Fruit fly (Drosophila melanogaster): ENCODE results near the gene CG31200.
A peak's percentile ranks its signal among the peaks of the same experiment; 100 is the strongest.

The CG31200 gene

DNA sequence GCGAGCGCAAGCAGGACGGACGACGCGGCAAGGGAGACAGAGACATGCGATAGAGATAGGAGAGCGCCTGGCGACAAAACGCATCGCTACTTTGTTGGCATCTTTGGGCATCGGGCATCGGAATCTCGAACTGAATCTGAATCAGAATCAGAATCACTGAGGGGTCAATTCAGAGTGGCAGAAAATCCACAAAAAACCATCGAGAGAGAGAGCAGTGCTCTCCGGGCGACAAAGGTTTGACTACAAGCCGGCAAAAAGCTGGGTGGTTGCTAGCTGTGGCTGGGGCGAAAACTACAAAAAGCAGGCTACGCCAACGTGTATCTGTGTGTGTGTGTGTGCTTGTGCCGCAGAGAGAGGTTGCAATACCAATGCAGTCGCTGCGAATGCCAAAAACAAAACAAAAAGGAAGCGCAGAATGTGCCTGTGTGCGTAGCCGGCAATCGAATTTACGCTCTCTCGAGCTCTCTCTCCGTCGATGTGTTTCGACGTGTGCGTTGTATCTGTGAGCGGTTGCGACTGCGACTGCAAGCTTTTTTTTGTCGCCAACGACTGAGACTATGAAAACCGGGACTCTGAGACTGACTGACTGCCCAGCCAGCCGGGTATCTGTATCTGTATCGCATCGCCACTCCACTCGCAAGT, 33.3 kb upstream of the CG31200 start (continued):
- peak; percentile 79 for TF ChIP-seq Sox102F (GFP tag; optimal IDR thresholded peaks at IDR 0.05)
- peak; percentile 93 for TF ChIP-seq Gug (GFP tag; IDR thresholded peaks at IDR 0.05)
- peak; percentile 71 for TF ChIP-seq Met (GFP tag; optimal IDR thresholded peaks at IDR 0.05)
- peak; percentile 98 for TF ChIP-seq fd85E (GFP tag; optimal IDR thresholded peaks at IDR 0.05)
- peak; percentile 88 for TF ChIP-seq CG10669 (GFP tag; optimal IDR thresholded peaks at IDR 0.05)
- peak; percentile 62 for TF ChIP-seq achi (GFP tag; optimal IDR thresholded peaks at IDR 0.05)
- TF ChIP-seq cyc (GFP tag; optimal IDR thresholded peaks at IDR 0.05) = peak; percentile 17
- TF ChIP-seq CG10631 (GFP tag; optimal IDR thresholded peaks at IDR 0.05) = no peak
- peak; percentile 98 for TF ChIP-seq eg (GFP tag; IDR thresholded peaks at IDR 0.05)
- TF ChIP-seq vri (GFP tag; optimal IDR thresholded peaks at IDR 0.05) = peak; percentile 93
- peak; percentile 84 for TF ChIP-seq Eip75B (GFP tag; optimal IDR thresholded peaks at IDR 0.05)
- peak; percentile 99 for TF ChIP-seq ss (GFP tag; optimal IDR thresholded peaks at IDR 0.05)
- TF ChIP-seq salr (GFP tag; optimal IDR thresholded peaks at IDR 0.05) = peak; percentile 58 to 74
- TF ChIP-seq CG7368 (GFP tag; optimal IDR thresholded peaks at IDR 0.05) = peak; percentile 88
- TF ChIP-seq Eip78C (GFP tag) = peak; percentile 94
- TF ChIP-seq Sox14 (GFP tag; optimal IDR thresholded peaks at IDR 0.05) = peak; percentile 71
- TF ChIP-seq CG6854 (GFP tag; optimal IDR thresholded peaks at IDR 0.05) = peak; percentile 97
- TF ChIP-seq Hr4 (GFP tag; optimal IDR thresholded peaks at IDR 0.05) = peak; percentile 52
- peak; percentile 93 for TF ChIP-seq spab (GFP tag; optimal IDR thresholded peaks at IDR 0.05)
- peak; percentile 94 for TF ChIP-seq svp (GFP tag)
- TF ChIP-seq CG8632 (GFP tag; optimal IDR thresholded peaks at IDR 0.05) = peak; percentile 89
- TF ChIP-seq Lpt (GFP tag; optimal IDR thresholded peaks at IDR 0.05) = peak; percentile 90

DNA sequence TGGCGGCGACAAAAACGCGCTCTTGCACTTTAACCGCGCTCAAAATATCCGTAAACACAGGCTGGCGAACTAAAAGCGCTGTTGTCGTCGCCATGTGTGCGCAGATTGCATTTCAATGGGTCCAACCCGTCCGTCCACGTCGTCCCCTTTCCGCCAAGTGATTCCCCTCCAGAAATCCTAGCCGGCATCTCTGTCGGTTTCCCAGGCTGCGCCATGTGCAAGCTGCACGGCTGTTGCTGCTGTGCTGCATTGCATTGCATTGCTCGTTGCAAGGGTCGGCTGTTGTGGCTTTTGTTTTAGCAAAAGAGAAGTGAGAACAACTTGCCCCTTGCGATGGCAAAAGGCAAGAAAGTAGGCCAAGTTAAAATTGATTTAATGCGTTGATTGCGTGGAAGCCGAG, 29.0 kb upstream of the CG31200 start:
- TF ChIP-seq acj6 (GFP tag; optimal IDR thresholded peaks at IDR 0.05) (no peak), CG6808 (GFP tag; optimal IDR thresholded peaks at IDR 0.05) (no peak), Eip75B (GFP tag; optimal IDR thresholded peaks at IDR 0.05) (no peak), Blimp-1 (GFP tag; optimal IDR thresholded peaks at IDR 0.05) (no peak), Sox102F (GFP tag; optimal IDR thresholded peaks at IDR 0.05) (no peak), spab (GFP tag; optimal IDR thresholded peaks at IDR 0.05) (no peak), ss (GFP tag; optimal IDR thresholded peaks at IDR 0.05) (peak in 1 of 2 experiments; percentile 25), fd59A (GFP tag; optimal IDR thresholded peaks at IDR 0.05) (no peak), vri (GFP tag; optimal IDR thresholded peaks at IDR 0.05) (no peak), lz (GFP tag; optimal IDR thresholded peaks at IDR 0.05) (no peak), CG6792 (GFP tag; optimal IDR thresholded peaks at IDR 0.05) (no peak), Hr4 (GFP tag; optimal IDR thresholded peaks at IDR 0.05) (no peak), Hr38 (GFP tag; optimal IDR thresholded peaks at IDR 0.05) (no peak), Eip78C (GFP tag) (peak; percentile 59), topi (GFP tag; optimal IDR thresholded peaks at IDR 0.05) (no peak), cyc (GFP tag; optimal IDR thresholded peaks at IDR 0.05) (no peak), CG8319 (GFP tag; optimal IDR thresholded peaks at IDR 0.05) (no peak), CG34406 (GFP tag; optimal IDR thresholded peaks at IDR 0.05) (no peak), dsx (GFP tag; optimal IDR thresholded peaks at IDR 0.05; ENCODE audit: poor library complexity, severe bottlenecking) (peak; percentile 49), fkh (GFP tag; optimal IDR thresholded peaks at IDR 0.05) (no peak), CG1621 (tag; optimal IDR thresholded peaks at IDR 0.05) (peak; percentile 75), CG6854 (GFP tag; optimal IDR thresholded peaks at IDR 0.05) (no peak)

DNA sequence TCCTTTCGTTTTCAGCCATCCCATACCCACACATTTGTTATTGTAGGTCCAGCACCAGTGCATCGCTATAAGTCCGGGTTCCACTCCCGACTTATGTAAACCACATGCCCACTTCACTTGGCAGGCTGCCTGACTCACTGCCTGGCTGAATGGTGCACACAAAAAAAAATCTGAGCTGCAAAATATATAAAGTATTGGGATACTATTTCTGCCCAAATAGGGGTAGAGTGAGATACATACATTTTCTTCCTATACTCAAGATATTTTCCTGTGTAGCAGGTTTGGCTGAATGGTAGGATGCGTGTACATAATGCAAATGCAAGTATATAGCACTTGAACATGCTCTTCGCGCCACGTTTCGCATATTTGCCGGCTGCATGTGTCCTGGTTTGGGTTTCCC, 28.0 kb upstream of the CG31200 start:
- peak; percentile 59 for TF ChIP-seq CG3919 (GFP tag; optimal IDR thresholded peaks at IDR 0.05)
- TF ChIP-seq CG11294 (GFP tag; IDR thresholded peaks at IDR 0.05) = no peak
- TF ChIP-seq Eip78C (GFP tag) = peak; percentile 86
- peak; percentile 56 to 64 for TF ChIP-seq ss (GFP tag; optimal IDR thresholded peaks at IDR 0.05)
- peak; percentile 40 for TF ChIP-seq CG3032 (tag; optimal IDR thresholded peaks at IDR 0.05)
- TF ChIP-seq CG8119 (GFP tag; IDR thresholded peaks at IDR 0.05) = 0 out of 3 replicates have a peak, but pooled peaks have one; percentile 17
- TF ChIP-seq CG1621 (tag; optimal IDR thresholded peaks at IDR 0.05) = peak; percentile 43
- TF ChIP-seq Hr39 (GFP tag; optimal IDR thresholded peaks at IDR 0.05) = no peak
- TF ChIP-seq CG8632 (GFP tag; optimal IDR thresholded peaks at IDR 0.05) = no peak
- TF ChIP-seq CG6854 (GFP tag; optimal IDR thresholded peaks at IDR 0.05) = no peak
- no peak for TF ChIP-seq Lpt (GFP tag; optimal IDR thresholded peaks at IDR 0.05)
- TF ChIP-seq Eip75B (GFP tag; optimal IDR thresholded peaks at IDR 0.05) = peak; percentile 65
- peak; percentile 10 for TF ChIP-seq CG32006 (GFP tag; optimal IDR thresholded peaks at IDR 0.05)
- no peak for TF ChIP-seq CG16779 (tag; optimal IDR thresholded peaks at IDR 0.05)
- no peak for TF ChIP-seq CG31627 (GFP tag; optimal IDR thresholded peaks at IDR 0.05)
- peak; percentile 36 for TF ChIP-seq spab (GFP tag; optimal IDR thresholded peaks at IDR 0.05)
- TF ChIP-seq fkh (GFP tag; optimal IDR thresholded peaks at IDR 0.05) = no peak
- TF ChIP-seq salr (GFP tag; optimal IDR thresholded peaks at IDR 0.05) = no peak
- peak; percentile 17 for TF ChIP-seq fd59A (GFP tag; optimal IDR thresholded peaks at IDR 0.05)
- TF ChIP-seq OdsH (GFP tag; optimal IDR thresholded peaks at IDR 0.05) = peak; percentile 30
- TF ChIP-seq topi (GFP tag; optimal IDR thresholded peaks at IDR 0.05) = no peak
- TF ChIP-seq pdm3 (GFP tag; optimal IDR thresholded peaks at IDR 0.05) = peak; percentile 53
- peak; percentile 67 for TF ChIP-seq CG10669 (GFP tag; optimal IDR thresholded peaks at IDR 0.05)
- TF ChIP-seq Hr38 (GFP tag; optimal IDR thresholded peaks at IDR 0.05) = no peak
- TF ChIP-seq CG6808 (GFP tag; optimal IDR thresholded peaks at IDR 0.05) = peak; percentile 51
- TF ChIP-seq Hr4 (GFP tag; optimal IDR thresholded peaks at IDR 0.05) = peak; percentile 11

Data from whole organism, prepupa.